Fruit fly (Drosophila melanogaster): Measurements from ENCODE around the gene Exo84.

DNA sequence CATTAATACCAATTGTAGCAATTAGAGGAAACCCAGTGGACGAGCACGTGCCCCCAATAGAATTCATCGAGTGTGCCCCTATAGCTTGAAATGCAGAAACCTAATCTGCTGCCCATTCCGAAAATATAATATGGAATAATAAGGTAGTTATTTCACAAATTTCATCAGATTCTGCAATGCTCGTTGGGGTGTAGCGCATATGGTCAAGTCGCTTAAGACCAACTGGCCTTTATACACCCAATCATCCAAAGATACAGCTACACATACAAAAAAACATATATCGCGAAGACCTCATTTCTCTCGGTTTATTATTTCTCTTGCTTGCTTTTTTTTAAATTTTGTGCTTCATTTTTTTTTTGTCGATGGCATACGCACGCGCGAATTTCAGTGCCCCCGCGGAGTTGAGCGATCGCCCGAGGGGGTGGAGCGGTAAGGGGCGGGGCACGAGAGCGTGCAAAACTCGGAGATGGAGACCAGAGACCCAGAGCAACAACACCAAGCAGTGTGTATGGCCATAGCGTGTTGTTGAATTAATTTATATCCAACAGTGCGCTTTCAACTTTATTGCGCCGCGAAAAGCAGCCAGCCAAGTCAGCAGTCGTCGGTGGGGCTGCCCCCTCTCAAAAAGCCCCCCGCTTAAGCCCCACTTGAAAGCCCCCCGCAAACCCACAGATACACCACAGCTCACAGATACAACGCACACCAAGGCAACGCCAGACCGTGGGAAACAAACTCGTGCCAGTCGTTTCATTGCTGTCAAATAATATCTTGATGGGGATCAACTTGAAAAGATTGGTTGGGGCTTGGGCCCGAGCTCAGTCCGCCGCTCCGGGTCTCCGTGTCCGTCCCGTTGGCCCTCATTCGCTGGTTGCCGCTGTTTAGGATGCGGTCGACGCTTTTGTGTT, 43.8 kb downstream of the Exo84 start:
- no peak for TF ChIP-seq CTCF (optimal IDR thresholded peaks at IDR 0.05)
- no peak for TF ChIP-seq CG8478 (optimal IDR thresholded peaks at IDR 0.05)
